Fruit fly (Drosophila melanogaster) whole organism, embryonic: ENCODE results near the gene CG11629.

ENCODE experiments used
- ATbp ChIP-seq: fragments of 200-800 bp; sonication (Bioruptor generic); optimal IDR thresholded peaks from 2 replicates; lab custom pipeline; 2017; ENCODE audit warnings: missing biosample characterization, mild to moderate bottlenecking, missing genetic modification characterization, missing genetic modification reagents
- CG10543 ChIP-seq: fragments of 200-800 bp; sonication (Bioruptor generic); optimal IDR thresholded peaks from 3 replicates; lab custom pipeline; 2017; ENCODE audit warnings: missing biosample characterization, mild to moderate bottlenecking, missing genetic modification characterization, moderate library complexity
- CG13296 ChIP-seq: fragments of 200-800 bp; sonication (Bioruptor generic); optimal IDR thresholded peaks from 3 replicates; lab custom pipeline; 2018; ENCODE audit warnings: missing biosample characterization, mild to moderate bottlenecking, missing genetic modification characterization
- CG13624 ChIP-seq: fragments of 200-800 bp; sonication (Bioruptor generic); optimal IDR thresholded peaks from 2 replicates; lab custom pipeline; 2016; ENCODE audit warnings: missing biosample characterization, missing genetic modification characterization
- CG14050 ChIP-seq: fragments of 200-800 bp; sonication (Bioruptor generic); IDR thresholded peaks from 3 replicates; pipeline ENCODE4 v1.3.6; 2022; ENCODE audit warnings: missing biosample characterization, missing genetic modification characterization
- CG16813 ChIP-seq: fragments of 200-800 bp; sonication (Bioruptor generic); IDR thresholded peaks from 3 replicates; pipeline ENCODE4 v1.3.6; 2022; ENCODE audit warnings: missing biosample characterization, missing genetic modification characterization; ENCODE audit not compliant: partially characterized antibody
- CG17912 ChIP-seq: fragments of 200-800 bp; sonication (Bioruptor generic); optimal IDR thresholded peaks from 2 replicates; lab custom pipeline; 2018; ENCODE audit warnings: missing biosample characterization, mild to moderate bottlenecking, missing genetic modification characterization
- CG1792 ChIP-seq: fragments of 200-800 bp; sonication (Bioruptor generic); optimal IDR thresholded peaks from 2 replicates; lab custom pipeline; 2016; ENCODE audit warnings: missing biosample characterization, missing genetic modification characterization
- CG33557 ChIP-seq: fragments of 200-800 bp; sonication (Bioruptor generic); optimal IDR thresholded peaks from 2 replicates; lab custom pipeline; 2019; ENCODE audit warnings: missing biosample characterization, mild to moderate bottlenecking, missing genetic modification characterization, moderate library complexity
- CG4404 ChIP-seq: fragments of 200-800 bp; sonication (Bioruptor generic); IDR thresholded peaks from 2 replicates; pipeline ENCODE4 v1.3.6; 2022; ENCODE audit warnings: missing biosample characterization, missing genetic modification characterization
- CG4617 ChIP-seq: fragments of 200-800 bp; sonication (Bioruptor generic); optimal IDR thresholded peaks from 3 replicates; lab custom pipeline; 2016; ENCODE audit warnings: missing biosample characterization, missing genetic modification characterization, borderline replicate concordance
- CG6272 ChIP-seq: fragments of 200-800 bp; sonication (Bioruptor generic); IDR thresholded peaks from 2 replicates; pipeline ENCODE4 v1.3.6; 2022; ENCODE audit warnings: missing biosample characterization, missing genetic modification characterization
- CG7839 ChIP-seq: fragments of 200-800 bp; sonication (Bioruptor generic); optimal IDR thresholded peaks from 3 replicates; lab custom pipeline; 2018; ENCODE audit warnings: missing biosample characterization, mild to moderate bottlenecking, missing genetic modification characterization, moderate library complexity
- CTCF ChIP-seq: fragments of 200-800 bp; sonication (Bioruptor generic); optimal IDR thresholded peaks from 2 replicates; lab custom pipeline; 2017; ENCODE audit warnings: missing biosample characterization, mild to moderate bottlenecking, missing genetic modification characterization, moderate library complexity
- CkIIα-i1 ChIP-seq: fragments of 200-800 bp; sonication (Bioruptor generic); IDR thresholded peaks from 2 replicates; pipeline ENCODE4 v1.3.6; 2022; ENCODE audit warnings: missing biosample characterization, missing genetic modification characterization
- Drgx ChIP-seq: fragments of 200-800 bp; sonication (Bioruptor generic); IDR thresholded peaks from 2 replicates; pipeline ENCODE4 v1.3.6; 2022; ENCODE audit warnings: missing biosample characterization, missing genetic modification characterization
- Fer3 ChIP-seq: fragments of 200-800 bp; sonication (Bioruptor generic); optimal IDR thresholded peaks from 2 replicates; lab custom pipeline; 2018; ENCODE audit warnings: missing biosample characterization, mild to moderate bottlenecking, missing genetic modification characterization, moderate library complexity
- HmgZ ChIP-seq: fragments of 200-800 bp; sonication (Bioruptor generic); optimal IDR thresholded peaks from 2 replicates; lab custom pipeline; 2018; ENCODE audit warnings: missing biosample characterization, mild to moderate bottlenecking, missing genetic modification characterization
- Hmx ChIP-seq: fragments of 200-800 bp; sonication (Bioruptor generic); optimal IDR thresholded peaks from 2 replicates; lab custom pipeline; 2016; ENCODE audit warnings: missing biosample characterization, missing genetic modification characterization
- Scr ChIP-seq: fragments of 200-800 bp; sonication (Bioruptor generic); IDR thresholded peaks from 2 replicates; pipeline ENCODE4 v1.3.6; 2022; ENCODE audit warnings: missing biosample characterization, missing genetic modification characterization; ENCODE audit not compliant: partially characterized antibody
- Sox100B ChIP-seq: fragments of 200-800 bp; sonication (Bioruptor generic); optimal IDR thresholded peaks from 3 replicates; lab custom pipeline; 2018; ENCODE audit warnings: missing biosample characterization, mild to moderate bottlenecking, missing genetic modification characterization
- YL-1 ChIP-seq: fragments of 200-800 bp; sonication (Bioruptor generic); optimal IDR thresholded peaks from 3 replicates; lab custom pipeline; 2017; ENCODE audit warnings: missing biosample characterization, mild to moderate bottlenecking, missing genetic modification characterization
- ato ChIP-seq: fragments of 200-800 bp; sonication (Bioruptor generic); IDR thresholded peaks from 2 replicates; pipeline ENCODE4 v1.3.6; 2022; ENCODE audit warnings: missing biosample characterization, missing genetic modification characterization; ENCODE audit not compliant: partially characterized antibody
- croc ChIP-seq: fragments of 200-800 bp; sonication (Bioruptor generic); conservative IDR thresholded peaks from 3 replicates; pipeline ENCODE4 v1.3.6; 2022; ENCODE audit warnings: missing biosample characterization, missing genetic modification characterization
- crol ChIP-seq: fragments of 200-800 bp; sonication (Bioruptor generic); IDR thresholded peaks from 2 replicates; pipeline ENCODE4 v1.3.6; 2022; ENCODE audit warnings: missing biosample characterization, missing genetic modification characterization
- gce ChIP-seq: fragments of 200-800 bp; sonication (Bioruptor generic); IDR thresholded peaks from 3 replicates; pipeline ENCODE4 v1.3.6; 2022; ENCODE audit warnings: missing biosample characterization, missing genetic modification characterization
- ham ChIP-seq: fragments of 200-800 bp; sonication (Bioruptor generic); IDR thresholded peaks from 2 replicates; pipeline ENCODE4 v1.3.6; 2022; ENCODE audit warnings: missing biosample characterization, missing genetic modification characterization
- kni ChIP-seq: fragments of 200-800 bp; sonication (Bioruptor generic); optimal IDR thresholded peaks from 3 replicates; lab custom pipeline; 2017; ENCODE audit warnings: mild to moderate bottlenecking, missing biosample characterization, missing genetic modification reagents, missing genetic modification characterization
- lmd ChIP-seq: fragments of 200-800 bp; sonication (Bioruptor generic); IDR thresholded peaks from 2 replicates; pipeline ENCODE4 v1.3.6; 2022; ENCODE audit warnings: missing biosample characterization, missing genetic modification characterization
- odd ChIP-seq: fragments of 200-800 bp; sonication (Bioruptor generic); optimal IDR thresholded peaks from 2 replicates; lab custom pipeline; 2017; ENCODE audit warnings: missing biosample characterization, mild to moderate bottlenecking, missing genetic modification characterization
- psq ChIP-seq: fragments of 200-800 bp; sonication (Bioruptor generic); optimal IDR thresholded peaks from 2 replicates; lab custom pipeline; 2017; ENCODE audit warnings: missing biosample characterization, missing genetic modification characterization
- pum ChIP-seq: fragments of 200-800 bp; sonication (Bioruptor generic); optimal IDR thresholded peaks from 2 replicates; lab custom pipeline; 2016; ENCODE audit warnings: missing biosample characterization, missing genetic modification characterization
- seq ChIP-seq: fragments of 200-800 bp; sonication (Bioruptor generic); IDR thresholded peaks from 2 replicates; pipeline ENCODE4 v1.3.6; 2022; ENCODE audit warnings: missing biosample characterization, missing genetic modification characterization
- slp2 ChIP-seq: fragments of 200-800 bp; sonication (Bioruptor generic); optimal IDR thresholded peaks from 2 replicates; lab custom pipeline; 2016; ENCODE audit warnings: missing biosample characterization, missing genetic modification characterization
- sqz ChIP-seq: fragments of 200-800 bp; sonication (Bioruptor generic); optimal IDR thresholded peaks from 3 replicates; lab custom pipeline; 2018; ENCODE audit warnings: missing biosample characterization, mild to moderate bottlenecking, missing genetic modification characterization
- sug ChIP-seq: fragments of 200-800 bp; optimal IDR thresholded peaks from 2 replicates; lab custom pipeline; 2019; ENCODE audit warnings: missing biosample characterization, mild to moderate bottlenecking, missing genetic modification characterization, moderate library complexity
- tin ChIP-seq: fragments of 200-800 bp; sonication (Bioruptor generic); optimal IDR thresholded peaks from 3 replicates; lab custom pipeline; 2016; ENCODE audit warnings: missing biosample characterization, missing genetic modification characterization
- tio ChIP-seq: fragments of 200-800 bp; sonication (Bioruptor generic); optimal IDR thresholded peaks from 2 replicates; lab custom pipeline; 2017; ENCODE audit warnings: missing biosample characterization, missing genetic modification characterization, inconsistent platforms
- vvl ChIP-seq: fragments of 200-800 bp; sonication (Bioruptor generic); IDR thresholded peaks from 2 replicates; pipeline ENCODE4 v1.3.6; 2022; ENCODE audit warnings: missing biosample characterization, missing genetic modification characterization
- wor ChIP-seq: fragments of 200-800 bp; sonication (Bioruptor generic); IDR thresholded peaks from 2 replicates; pipeline ENCODE4 v1.3.6; 2022; ENCODE audit warnings: missing biosample characterization, missing genetic modification characterization

Gene CG11629

DNA sequence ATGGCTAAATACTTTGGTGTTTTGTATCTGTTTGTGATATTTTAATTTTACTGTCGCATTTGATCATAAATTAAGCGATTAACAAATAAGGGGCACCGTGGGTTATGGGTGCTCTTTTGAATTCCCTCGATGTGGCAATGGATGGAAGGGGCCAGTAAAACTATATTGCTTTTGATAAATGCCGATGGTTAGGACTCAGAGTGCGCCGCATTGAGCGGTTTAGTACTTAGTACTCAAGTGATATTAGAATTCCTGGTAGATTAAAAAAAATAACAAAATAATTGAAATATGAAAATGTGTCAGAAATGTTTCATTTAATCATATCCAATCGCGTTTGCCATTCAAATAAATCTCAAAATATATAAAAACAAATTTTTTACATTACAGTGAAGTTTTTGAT lies 17.9 kb upstream of the CG11629 start, which contains the start of gene CG11634:
Gene CG11634 (plus strand): TSS at position 301 of the 400 bp plus-strand sequence.
- TF ChIP-seq HmgZ (tag; lab: Kevin White, UChicago) (no peak), Drgx (GFP tag; lab: Robert Waterston, UW) (no peak), CTCF (no peak), slp2 (no peak), lmd (GFP tag; lab: Robert Waterston, UW) (no peak), CkIIα-i1 (GFP tag; lab: Robert Waterston, UW) (no peak), CG4404 (GFP tag; lab: Robert Waterston, UW) (no peak), Sox100B (GFP tag; lab: Kevin White, UChicago) (no peak), tio (GFP tag; lab: Kevin White, UChicago) (no peak), odd (no peak), CG17912 (GFP tag; lab: Kevin White, UChicago) (no peak), CG6272 (GFP tag; lab: Robert Waterston, UW) (no peak), CG14050 (GFP tag; lab: Robert Waterston, UW) (no peak), Scr (GFP tag; lab: Robert Waterston, UW) (no peak), YL-1 (GFP tag; lab: Kevin White, UChicago) (no peak), CG10543 (GFP tag; lab: Kevin White, UChicago) (no peak), Fer3 (tag; lab: Kevin White, UChicago) (no peak), CG33557 (GFP tag; lab: Kevin White, UChicago) (no peak), gce (no peak), ham (GFP tag; lab: Robert Waterston, UW) (no peak)

DNA sequence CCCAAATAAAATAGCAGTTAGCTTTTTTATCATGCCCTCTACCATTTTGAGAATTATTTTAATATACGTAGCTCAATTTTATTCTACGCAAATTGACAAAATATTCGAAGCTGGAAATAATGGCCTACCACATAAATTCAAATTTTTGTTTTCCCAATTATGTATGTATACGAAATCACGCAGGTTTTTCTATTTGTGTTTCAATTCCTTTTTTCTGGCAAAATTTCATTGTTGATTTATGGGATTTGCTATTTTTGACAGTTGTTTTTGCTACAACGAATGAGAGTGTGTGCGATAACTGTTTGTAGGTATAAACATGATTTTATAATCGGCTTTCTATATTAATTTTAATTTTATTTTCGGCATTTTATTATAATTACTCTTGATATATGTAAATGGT lies 17.2 kb upstream of the CG11629 start, which contains the start of gene CG31600:
Gene CG31600 (minus strand): TSS at position 101 of the 400 bp plus-strand sequence.
- TF ChIP-seq wor (GFP tag; lab: Robert Waterston, UW): no peak
- TF ChIP-seq CG1792: no peak
- no peak for TF ChIP-seq psq (GFP tag; lab: Kevin White, UChicago)
- TF ChIP-seq pum (GFP tag; lab: Kevin White, UChicago): no peak
- no peak for TF ChIP-seq ato (GFP tag; lab: Robert Waterston, UW)
- no peak for TF ChIP-seq croc
- TF ChIP-seq CG13624: no peak
- no peak for TF ChIP-seq ATbp (GFP tag; lab: Kevin White, UChicago)
- TF ChIP-seq tin (GFP tag; lab: Kevin White, UChicago): no peak
- no peak for TF ChIP-seq sqz (GFP tag; lab: Kevin White, UChicago)
- TF ChIP-seq CG16813: no peak
- TF ChIP-seq YL-1 (GFP tag; lab: Kevin White, UChicago): no peak
- no peak for TF ChIP-seq crol
- no peak for TF ChIP-seq seq (GFP tag; lab: Robert Waterston, UW)
- TF ChIP-seq CG4617 (GFP tag; lab: Kevin White, UChicago): no peak
- TF ChIP-seq, all 482 proteins: peak for 0

DNA sequence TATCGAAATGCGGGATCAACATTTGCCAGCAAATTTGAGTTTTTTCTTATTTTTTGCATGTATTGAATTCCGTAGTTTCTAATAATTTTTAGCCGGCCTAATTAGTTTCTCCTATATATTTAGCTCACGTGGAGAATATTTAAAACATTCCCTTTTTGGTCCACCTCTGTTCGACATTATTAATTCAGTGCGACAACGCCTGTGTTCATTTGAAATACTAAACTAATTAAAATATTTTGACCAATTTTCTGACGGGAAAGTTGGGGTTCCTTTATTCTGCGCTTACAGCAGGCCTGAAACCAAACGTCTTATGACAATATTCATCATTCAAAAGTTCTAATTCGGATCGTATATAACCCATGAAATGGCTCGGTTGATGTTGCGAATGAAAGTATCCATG lies 7.9 kb upstream of the CG11629 start, which contains the start of gene CG1428:
Gene CG1428 (plus strand): TSS at position 301 of the 400 bp plus-strand sequence.
- TF ChIP-seq HmgZ (tag; lab: Kevin White, UChicago) (no peak), Hmx (GFP tag; lab: Kevin White, UChicago) (no peak), CG7839 (tag; lab: Kevin White, UChicago) (no peak), sug (tag; lab: Kevin White, UChicago) (no peak), CG13296 (GFP tag; lab: Kevin White, UChicago) (no peak), vvl (no peak), kni (GFP tag; lab: Kevin White, UChicago) (no peak), ham (GFP tag; lab: Robert Waterston, UW) (no peak)
